Fruit fly (Drosophila melanogaster) whole organism, embryonic: Measurements from ENCODE around the gene CG9581.

ENCODE experiments used
- Abd-B ChIP-seq: fragments of 200-800 bp; sonication (Bioruptor generic); optimal IDR thresholded peaks from 2 replicates; lab custom pipeline; 2018; ENCODE audit warnings: missing biosample characterization, mild to moderate bottlenecking, missing genetic modification characterization, moderate library complexity
- CG1024 ChIP-seq: fragments of 200-800 bp; sonication (Bioruptor generic); IDR thresholded peaks from 2 replicates; pipeline ENCODE4 v1.3.6; 2022; ENCODE audit warnings: missing biosample characterization, missing genetic modification characterization
- CG10267 ChIP-seq: fragments of 200-800 bp; sonication (Bioruptor generic); optimal IDR thresholded peaks from 2 replicates; lab custom pipeline; 2018; ENCODE audit warnings: missing biosample characterization, mild to moderate bottlenecking, missing genetic modification characterization, moderate library complexity
- CG10565 ChIP-seq: fragments of 200-800 bp; sonication (Bioruptor generic); optimal IDR thresholded peaks from 3 replicates; lab custom pipeline; 2016; ENCODE audit warnings: missing biosample characterization, mild to moderate bottlenecking, missing genetic modification characterization
- CG13287 ChIP-seq: fragments of 200-800 bp; sonication (Bioruptor generic); IDR thresholded peaks from 2 replicates; pipeline ENCODE4 v1.3.6; 2022; ENCODE audit warnings: missing biosample characterization, missing genetic modification characterization; ENCODE audit not compliant: partially characterized antibody
- CG13624 ChIP-seq: fragments of 200-800 bp; sonication (Bioruptor generic); optimal IDR thresholded peaks from 2 replicates; lab custom pipeline; 2016; ENCODE audit warnings: missing biosample characterization, missing genetic modification characterization
- CG14441 ChIP-seq: fragments of 200-800 bp; sonication (Bioruptor generic); IDR thresholded peaks from 2 replicates; pipeline ENCODE4 v1.3.6; 2022; ENCODE audit warnings: missing biosample characterization, missing genetic modification characterization
- CG14710 ChIP-seq: fragments of 200-800 bp; sonication (Bioruptor generic); optimal IDR thresholded peaks from 3 replicates; lab custom pipeline; 2019; ENCODE audit warnings: missing biosample characterization, mild to moderate bottlenecking, missing genetic modification characterization, moderate library complexity
- CG14860 ChIP-seq: fragments of 200-800 bp; sonication (Bioruptor generic); IDR thresholded peaks from 3 replicates; pipeline ENCODE4 v1.3.6; 2022; ENCODE audit warnings: missing biosample characterization, missing genetic modification characterization; ENCODE audit not compliant: partially characterized antibody
- CG15514 ChIP-seq: fragments of 200-800 bp; sonication (Bioruptor generic); optimal IDR thresholded peaks from 3 replicates; lab custom pipeline; 2017; ENCODE audit warnings: missing biosample characterization, missing genetic modification characterization, mild to moderate bottlenecking, moderate library complexity, missing genetic modification reagents
- CG34224 ChIP-seq: fragments of 200-800 bp; sonication (Bioruptor generic); IDR thresholded peaks from 3 replicates; pipeline ENCODE4 v1.3.6; 2022; ENCODE audit warnings: missing biosample characterization, missing genetic modification characterization; ENCODE audit not compliant: partially characterized antibody
- CG42726 ChIP-seq: fragments of 200-800 bp; sonication (Bioruptor generic); IDR thresholded peaks from 2 replicates; pipeline ENCODE4 v1.3.6; 2022; ENCODE audit warnings: missing biosample characterization, missing genetic modification characterization; ENCODE audit not compliant: partially characterized antibody
- CG4854 ChIP-seq: fragments of 200-800 bp; sonication (Bioruptor generic); optimal IDR thresholded peaks from 2 replicates; lab custom pipeline; 2016; ENCODE audit warnings: missing biosample characterization, missing genetic modification characterization, inconsistent platforms
- CG6791 ChIP-seq: fragments of 200-800 bp; sonication (Bioruptor generic); IDR thresholded peaks from 3 replicates; pipeline ENCODE4 v1.3.6; 2022; ENCODE audit warnings: missing biosample characterization, missing genetic modification characterization; ENCODE audit not compliant: partially characterized antibody
- CG8290 ChIP-seq, 3 experiments: fragments of 200-800 bp; sonication (Bioruptor generic); optimal IDR thresholded peaks; 2 replicates each; lab custom pipeline; 2016 to 2019; ENCODE audit warnings: missing biosample characterization in 3 of 3, missing genetic modification characterization in 3 of 3, mild to moderate bottlenecking in 2 of 3, moderate library complexity in 1 of 3
- CG8388 ChIP-seq: fragments of 200-800 bp; sonication (Bioruptor generic); optimal IDR thresholded peaks from 2 replicates; lab custom pipeline; 2019; ENCODE audit warnings: missing biosample characterization, mild to moderate bottlenecking, missing genetic modification characterization, moderate library complexity
- CG9797 ChIP-seq: fragments of 200-800 bp; sonication (Bioruptor generic); optimal IDR thresholded peaks from 3 replicates; lab custom pipeline; 2018; ENCODE audit warnings: missing biosample characterization, mild to moderate bottlenecking, missing genetic modification characterization
- CoRest ChIP-seq: fragments of 200-800 bp; sonication (Bioruptor generic); optimal IDR thresholded peaks from 3 replicates; lab custom pipeline; 2018; ENCODE audit warnings: missing biosample characterization, mild to moderate bottlenecking, missing genetic modification characterization, moderate library complexity
- Doc3 ChIP-seq: fragments of 200-800 bp; sonication (Bioruptor generic); IDR thresholded peaks from 3 replicates; pipeline ENCODE4 v1.3.6; 2022; ENCODE audit warnings: missing biosample characterization, missing genetic modification characterization; ENCODE audit not compliant: partially characterized antibody
- Ets97D ChIP-seq: fragments of 200-800 bp; sonication (Bioruptor generic); optimal IDR thresholded peaks from 3 replicates; lab custom pipeline; 2016; ENCODE audit warnings: missing biosample characterization, missing genetic modification characterization
- Fer3 ChIP-seq: fragments of 200-800 bp; sonication (Bioruptor generic); optimal IDR thresholded peaks from 2 replicates; lab custom pipeline; 2018; ENCODE audit warnings: missing biosample characterization, mild to moderate bottlenecking, missing genetic modification characterization, moderate library complexity
- HmgZ ChIP-seq: fragments of 200-800 bp; sonication (Bioruptor generic); optimal IDR thresholded peaks from 2 replicates; lab custom pipeline; 2018; ENCODE audit warnings: missing biosample characterization, mild to moderate bottlenecking, missing genetic modification characterization
- Lhr ChIP-seq: fragments of 200-800 bp; sonication (Bioruptor generic); optimal IDR thresholded peaks from 3 replicates; lab custom pipeline; 2017; ENCODE audit warnings: mild to moderate bottlenecking, missing biosample characterization, missing genetic modification reagents, missing genetic modification characterization
- MBD-R2 ChIP-seq: fragments of 200-800 bp; sonication (Bioruptor generic); IDR thresholded peaks from 2 replicates; pipeline ENCODE4 v1.3.6; 2022; ENCODE audit warnings: missing biosample characterization, missing genetic modification characterization
- Rfx ChIP-seq: fragments of 200-800 bp; sonication (Bioruptor generic); IDR thresholded peaks from 2 replicates; pipeline ENCODE4 v1.3.6; 2022; ENCODE audit warnings: missing biosample characterization, missing genetic modification characterization
- Sry-δ ChIP-seq: fragments of 200-800 bp; sonication (Bioruptor generic); optimal IDR thresholded peaks from 2 replicates; lab custom pipeline; 2016; ENCODE audit warnings: missing biosample characterization, missing genetic modification characterization
- ato ChIP-seq: fragments of 200-800 bp; sonication (Bioruptor generic); IDR thresholded peaks from 2 replicates; pipeline ENCODE4 v1.3.6; 2022; ENCODE audit warnings: missing biosample characterization, missing genetic modification characterization; ENCODE audit not compliant: partially characterized antibody
- bbx ChIP-seq: fragments of 200-800 bp; sonication (Bioruptor generic); IDR thresholded peaks from 2 replicates; pipeline ENCODE4 v1.3.6; 2022; ENCODE audit warnings: missing biosample characterization, missing genetic modification characterization; ENCODE audit not compliant: partially characterized antibody
- bsh ChIP-seq, 2 experiments: fragments of 200-800 bp; sonication (Bioruptor generic); optimal IDR thresholded peaks; 2 replicates each; lab custom pipeline; 2017 to 2018; ENCODE audit warnings: mild to moderate bottlenecking in 2 of 2, missing biosample characterization in 2 of 2, missing genetic modification characterization in 2 of 2, moderate library complexity in 1 of 2
- dan ChIP-seq: fragments of 200-800 bp; sonication (Bioruptor generic); IDR thresholded peaks from 2 replicates; pipeline ENCODE4 v1.3.6; 2022; ENCODE audit warnings: missing biosample characterization, missing genetic modification characterization
- dm ChIP-seq: fragments of 200-800 bp; sonication (Bioruptor generic); optimal IDR thresholded peaks from 3 replicates; lab custom pipeline; 2016; ENCODE audit warnings: missing biosample characterization, missing genetic modification characterization
- gfzf ChIP-seq: fragments of 200-800 bp; sonication (Bioruptor generic); optimal IDR thresholded peaks from 2 replicates; lab custom pipeline; 2016; ENCODE audit warnings: missing biosample characterization, mild to moderate bottlenecking, missing genetic modification characterization, moderate library complexity
- hb ChIP-seq: fragments of 200-800 bp; sonication (Bioruptor generic); IDR thresholded peaks from 3 replicates; pipeline ENCODE4 v1.3.6; 2022; ENCODE audit warnings: missing biosample characterization, missing genetic modification characterization; ENCODE audit not compliant: partially characterized antibody
- hbn ChIP-seq: fragments of 200-800 bp; sonication (Bioruptor generic); IDR thresholded peaks from 2 replicates; pipeline ENCODE4 v1.3.6; 2022; ENCODE audit warnings: missing biosample characterization, missing genetic modification characterization; ENCODE audit not compliant: partially characterized antibody
- knrl ChIP-seq: fragments of 200-800 bp; sonication (Bioruptor generic); IDR thresholded peaks from 3 replicates; pipeline ENCODE4 v1.3.6; 2022; ENCODE audit warnings: missing biosample characterization, missing genetic modification characterization; ENCODE audit not compliant: partially characterized antibody
- nmo ChIP-seq: fragments of 200-800 bp; sonication (Bioruptor generic); optimal IDR thresholded peaks from 2 replicates; lab custom pipeline; 2018; ENCODE audit warnings: missing biosample characterization, mild to moderate bottlenecking, missing genetic modification characterization, moderate library complexity
- org-1 ChIP-seq: fragments of 200-800 bp; sonication (Bioruptor generic); optimal IDR thresholded peaks from 2 replicates; lab custom pipeline; 2017; ENCODE audit warnings: missing biosample characterization, missing genetic modification characterization
- pfk ChIP-seq: fragments of 200-800 bp; sonication (Bioruptor generic); optimal IDR thresholded peaks from 2 replicates; lab custom pipeline; 2018; ENCODE audit warnings: missing biosample characterization, mild to moderate bottlenecking, missing genetic modification characterization, moderate library complexity
- phol ChIP-seq: fragments of 200-800 bp; sonication (Bioruptor generic); optimal IDR thresholded peaks from 3 replicates; lab custom pipeline; 2018; ENCODE audit warnings: missing biosample characterization, mild to moderate bottlenecking, missing genetic modification characterization, moderate library complexity
- pzg ChIP-seq: fragments of 200-800 bp; sonication (Bioruptor generic); optimal IDR thresholded peaks from 3 replicates; lab custom pipeline; 2018; ENCODE audit warnings: missing biosample characterization, mild to moderate bottlenecking, missing genetic modification characterization, moderate library complexity
- sens ChIP-seq: fragments of 200-800 bp; sonication (Bioruptor generic); peaks from one replicate; lab custom pipeline; 2016; ENCODE audit warnings: missing biosample characterization, missing genetic modification characterization
- slbo ChIP-seq: fragments of 200-800 bp; sonication (Bioruptor generic); IDR thresholded peaks from 2 replicates; pipeline ENCODE4 v1.3.6; 2022; ENCODE audit warnings: missing biosample characterization, missing genetic modification characterization
- sob ChIP-seq: fragments of 200-800 bp; sonication (Bioruptor generic); IDR thresholded peaks from 2 replicates; pipeline ENCODE4 v1.3.6; 2022; ENCODE audit warnings: missing biosample characterization, missing genetic modification characterization
- stwl ChIP-seq: fragments of 200-800 bp; sonication (Bioruptor generic); optimal IDR thresholded peaks from 3 replicates; lab custom pipeline; 2018; ENCODE audit warnings: missing biosample characterization, mild to moderate bottlenecking, missing genetic modification characterization, moderate library complexity
- tna ChIP-seq: fragments of 200-800 bp; sonication (Bioruptor generic); IDR thresholded peaks from 2 replicates; pipeline ENCODE4 v1.3.6; 2022; ENCODE audit warnings: missing biosample characterization, missing genetic modification characterization; ENCODE audit not compliant: partially characterized antibody
- unc-4 ChIP-seq: fragments of 200-800 bp; sonication (Bioruptor generic); IDR thresholded peaks from 2 replicates; pipeline ENCODE4 v1.3.6; 2022; ENCODE audit warnings: missing biosample characterization, missing genetic modification characterization; ENCODE audit not compliant: partially characterized antibody

CG9581 gene

DNA sequence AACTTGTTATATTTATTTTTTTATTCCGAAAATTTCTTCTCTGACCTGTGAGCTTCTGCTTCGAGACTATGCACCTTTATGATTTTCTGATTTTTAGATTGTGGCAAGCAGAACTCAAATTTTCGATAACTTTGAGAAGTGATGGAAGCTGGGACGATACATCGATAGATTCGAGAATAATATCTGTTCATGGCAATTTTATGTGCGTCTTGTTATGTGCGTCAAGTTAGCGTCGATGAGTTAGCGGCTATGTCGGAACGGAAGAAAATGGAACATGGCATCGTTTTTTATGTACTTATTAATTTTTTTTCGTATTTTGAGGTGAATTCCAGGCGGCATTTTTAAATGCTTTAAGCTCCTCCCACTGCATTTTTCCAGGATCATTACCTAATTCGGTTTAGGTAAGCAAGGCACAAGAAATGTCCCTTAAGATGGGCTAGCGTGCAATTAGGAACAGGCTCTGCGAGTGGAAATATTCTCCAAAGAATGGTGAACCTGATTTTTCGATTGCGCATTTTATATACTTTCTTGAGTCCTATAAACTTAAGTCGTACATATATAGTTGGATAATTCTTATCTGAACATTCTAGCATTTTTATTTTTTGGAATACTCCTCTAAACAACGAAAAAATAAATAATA lies 3.9 kb downstream of the CG9581 start, which contains the start of gene Phf7 (continued):
- TF ChIP-seq Doc3 (GFP tag; lab: Robert Waterston, UW) (peak; percentile 56), CG13624 (peak; percentile 22), knrl (GFP tag; lab: Robert Waterston, UW) (peak; percentile 81), unc-4 (GFP tag; lab: Robert Waterston, UW) (peak; percentile 72), org-1 (GFP tag; lab: Kevin White, UChicago) (no peak), bsh (GFP tag; optimal IDR thresholded peaks at IDR 0.05; lab: Kevin White, UChicago) (no peak), Abd-B (peak; percentile 85), Fer3 (tag; lab: Kevin White, UChicago) (no peak), CG10565 (GFP tag; lab: Kevin White, UChicago) (no peak), phol (tag; lab: Kevin White, UChicago) (peak; percentile 42), slbo (GFP tag; lab: Robert Waterston, UW) (peak; percentile 11; the same call in 1 of the 2 replicates), stwl (tag; lab: Kevin White, UChicago) (peak; percentile 74), MBD-R2 (GFP tag; lab: Robert Waterston, UW) (peak; percentile 29; the same call in 1 of the 2 replicates), CG9797 (GFP tag; lab: Kevin White, UChicago) (peak; percentile 15), Ets97D (GFP tag; lab: Kevin White, UChicago) (peak; percentile 77), sob (GFP tag; lab: Robert Waterston, UW) (0 out of 2 replicates have a peak, but pooled peaks have one; percentile 10), CG34224 (GFP tag; lab: Robert Waterston, UW) (peak; percentile 47; the same call in 1 of the 3 replicates), CG6791 (GFP tag; lab: Robert Waterston, UW) (peak; percentile 82), gfzf (GFP tag; lab: Kevin White, UChicago) (peak; percentile 36), CG14441 (GFP tag; lab: Robert Waterston, UW) (no peak), pzg (GFP tag; lab: Kevin White, UChicago) (peak; percentile 85), dan (no peak), CG15514 (GFP tag; lab: Kevin White, UChicago) (peak; percentile 66), CG8388 (GFP tag; lab: Kevin White, UChicago) (no peak), CG13287 (GFP tag; lab: Robert Waterston, UW) (peak; percentile 77), pfk (peak; percentile 94), nmo (GFP tag; lab: Kevin White, UChicago) (peak; percentile 34), dm (peak; percentile 20), hbn (GFP tag; lab: Robert Waterston, UW) (peak; percentile 58), CG14710 (tag; lab: Kevin White, UChicago) (peak; percentile 38), Rfx (GFP tag; lab: Robert Waterston, UW) (peak; percentile 15; the same call in 1 of the 2 replicates), hb (GFP tag; lab: Robert Waterston, UW) (peak; percentile 65), HmgZ (peak; percentile 1), CoRest (tag; lab: Kevin White, UChicago) (peak; percentile 23), tna (peak; percentile 48; the same call in 1 of the 2 replicates), CG1024 (peak; percentile 64; the same call in 1 of the 2 replicates), Lhr (GFP tag; lab: Kevin White, UChicago) (peak; percentile 49), ato (GFP tag; lab: Robert Waterston, UW) (peak; percentile 59), sens (GFP tag; lab: Kevin White, UChicago) (peak; percentile 53), Sry-δ (GFP tag; lab: Kevin White, UChicago) (peak; percentile 94), CG10267 (peak; percentile 29), CG8290 (GFP tag; optimal IDR thresholded peaks at IDR 0.05; lab: Kevin White, UChicago) (peak; percentile 11), CG8290 (tag; optimal IDR thresholded peaks at IDR 0.05; lab: Kevin White, UChicago) (peak in 1 of 2 experiments; percentile 49), CG4854 (no peak), CG42726 (GFP tag; lab: Robert Waterston, UW) (peak; percentile 85), bbx (peak; percentile 77), CG14860 (GFP tag; lab: Robert Waterston, UW) (peak; percentile 56; the same call in 2 of the 3 replicates)
